Worm (Caenorhabditis elegans) whole organism, early embryonic: ENCODE measurements around the gene F56D5.3.

Source experiments
- B0310.2 ChIP-seq: sonication (generic microtip); optimal IDR thresholded peaks from 2 replicates; lab custom pipeline; 2016; ENCODE audit warnings: mild to moderate bottlenecking, missing genetic modification characterization, missing compliant biosample characterization
- F13C5.2 ChIP-seq: sonication (generic microtip); optimal IDR thresholded peaks from 2 replicates; lab custom pipeline; 2017; ENCODE audit warnings: mild to moderate bottlenecking, missing genetic modification characterization, inconsistent platforms, missing compliant biosample characterization
- ama-1 ChIP-seq: fragments of 150-350 bp; optimal IDR thresholded peaks from 2 replicates; lab custom pipeline; 2014
- ceh-13 ChIP-seq: fragments of 200-800 bp; sonication (Bioruptor generic); optimal IDR thresholded peaks from 2 replicates; lab custom pipeline; 2018; ENCODE audit warnings: mild to moderate bottlenecking, missing genetic modification characterization, missing compliant biosample characterization
- ceh-36 ChIP-seq: sonication (generic microtip); optimal IDR thresholded peaks from 2 replicates; lab custom pipeline; 2016; ENCODE audit warnings: missing genetic modification characterization, inconsistent platforms, missing compliant biosample characterization
- flt-1 ChIP-seq: fragments of 200-800 bp; sonication (Bioruptor generic); IDR thresholded peaks from 2 replicates; pipeline ENCODE4 v1.3.6; 2022; ENCODE audit warnings: missing genetic modification characterization, missing compliant biosample characterization
- hmbx-1 ChIP-seq: sonication (generic microtip); optimal IDR thresholded peaks from 2 replicates; lab custom pipeline; 2016; ENCODE audit warnings: mild to moderate bottlenecking, missing genetic modification characterization, missing compliant biosample characterization
- hmg-4 ChIP-seq: fragments of 200-800 bp; sonication (Bioruptor generic); optimal IDR thresholded peaks from 2 replicates; lab custom pipeline; 2018; ENCODE audit warnings: mild to moderate bottlenecking, missing genetic modification characterization, missing compliant biosample characterization
- hnd-1 ChIP-seq: sonication (generic microtip); optimal IDR thresholded peaks from 2 replicates; lab custom pipeline; 2016; ENCODE audit warnings: missing genetic modification characterization, missing compliant biosample characterization
- pes-1 ChIP-seq: fragments of 200-800 bp; sonication (Bioruptor generic); IDR thresholded peaks from 2 replicates; pipeline ENCODE4 v1.3.6; 2022; ENCODE audit warnings: missing genetic modification reagents, missing genetic modification characterization, missing compliant biosample characterization
- scrt-1 ChIP-seq: fragments of 200-800 bp; sonication (Bioruptor generic); IDR thresholded peaks from 2 replicates; pipeline ENCODE4 v1.3.6; 2022; ENCODE audit warnings: missing genetic modification characterization, missing compliant biosample characterization
- sea-1 ChIP-seq: fragments of 200-800 bp; sonication (Bioruptor generic); conservative IDR thresholded peaks from 2 replicates; pipeline ENCODE4 v1.3.6; 2022; ENCODE audit warnings: missing genetic modification characterization, missing compliant biosample characterization
- tbx-11 ChIP-seq: fragments of 200-800 bp; sonication (Bioruptor generic); IDR thresholded peaks from 2 replicates; pipeline ENCODE4 v1.3.6; 2022; ENCODE audit warnings: missing genetic modification characterization, missing compliant biosample characterization
- tra-4 ChIP-seq: sonication (generic microtip); optimal IDR thresholded peaks from 2 replicates; lab custom pipeline; 2017; ENCODE audit warnings: missing genetic modification characterization, missing compliant biosample characterization

DNA sequence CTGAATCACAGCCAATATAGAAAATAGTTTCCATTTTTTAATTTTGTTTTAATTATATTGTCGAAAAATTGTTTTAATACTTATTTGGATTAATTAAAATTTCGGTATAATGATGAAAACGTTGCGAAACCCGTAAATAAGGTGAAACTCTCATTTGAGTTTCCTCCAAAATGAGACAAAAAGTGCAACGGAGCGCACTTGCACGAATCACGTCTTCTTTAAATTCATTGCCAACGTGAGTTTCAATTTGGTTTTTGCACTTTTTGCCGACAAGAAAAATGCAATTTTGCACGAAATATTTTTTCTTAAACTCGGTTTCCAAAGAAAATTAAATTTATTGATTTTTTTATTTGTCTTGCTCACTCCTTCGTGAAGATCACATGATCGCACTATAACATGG is 11.3 kb upstream of the F56D5.3 start, which contains the start of gene daf-15:
- TF ChIP-seq F13C5.2 (tag; lab: Kevin White, UChicago) (no peak), B0310.2 (tag; lab: Kevin White, UChicago) (no peak), hmbx-1 (tag; lab: Kevin White, UChicago) (no peak), ama-1 (lab: Kevin White, UChicago) (no peak), ceh-36 (no peak), flt-1 (GFP tag; lab: Robert Waterston, UW) (no peak), sea-1 (GFP tag; lab: Robert Waterston, UW) (no peak), hnd-1 (tag; lab: Kevin White, UChicago) (no peak), scrt-1 (GFP tag; lab: Robert Waterston, UW) (no peak), tbx-11 (no peak), hmg-4 (GFP tag; lab: Kevin White, UChicago) (no peak), pes-1 (GFP tag; lab: Robert Waterston, UW) (no peak), tra-4 (tag; lab: Kevin White, UChicago) (no peak), ceh-13 (GFP tag; lab: Kevin White, UChicago) (no peak)
